Worm (Caenorhabditis elegans) whole organism, mixed stage, embryonic: Measurements from ENCODE around the gene rpb-6.

Source experiments
- bed-3 ChIP-seq: fragments of 200-800 bp; sonication (Bioruptor generic); optimal IDR thresholded peaks from 3 replicates; lab custom pipeline; 2018; ENCODE audit warnings: mild to moderate bottlenecking, missing genetic modification characterization, moderate library complexity, missing compliant biosample characterization
- blmp-1 ChIP-seq: fragments of 150-350 bp; optimal IDR thresholded peaks from 2 replicates; lab custom pipeline; 2014; ENCODE audit warnings: missing biosample characterization, missing genetic modification characterization
- ceh-39 ChIP-seq: fragments of 150-350 bp; optimal IDR thresholded peaks from 2 replicates; lab custom pipeline; 2014; ENCODE audit warnings: missing biosample characterization, missing genetic modification characterization
- ceh-43 ChIP-seq: fragments of 200-800 bp; sonication (Bioruptor generic); optimal IDR thresholded peaks from 2 replicates; lab custom pipeline; 2018; ENCODE audit warnings: mild to moderate bottlenecking, missing genetic modification characterization, moderate library complexity, missing compliant biosample characterization
- ces-1 ChIP-seq: fragments of 150-350 bp; optimal IDR thresholded peaks from 2 replicates; lab custom pipeline; 2014; ENCODE audit warnings: missing biosample characterization, missing genetic modification reagents, missing genetic modification characterization
- cnd-1 ChIP-seq: fragments of 200-800 bp; sonication (Bioruptor generic); optimal IDR thresholded peaks from 2 replicates; lab custom pipeline; 2018; ENCODE audit warnings: mild to moderate bottlenecking, missing genetic modification characterization, missing compliant biosample characterization
- elt-1 ChIP-seq: sonication (generic microtip); optimal IDR thresholded peaks from 2 replicates; lab custom pipeline; 2017; ENCODE audit warnings: missing genetic modification characterization, mild to moderate bottlenecking, missing compliant biosample characterization, antibody characterized with exemption, moderate library complexity, borderline replicate concordance; ENCODE audit not compliant: insufficient read depth
- flh-1 ChIP-seq: fragments of 200-800 bp; sonication (Bioruptor generic); optimal IDR thresholded peaks from 2 replicates; lab custom pipeline; 2018; ENCODE audit warnings: mild to moderate bottlenecking, missing genetic modification characterization, moderate library complexity, missing compliant biosample characterization
- ham-2 ChIP-seq: fragments of 200-800 bp; sonication (Bioruptor generic); optimal IDR thresholded peaks from 2 replicates; lab custom pipeline; 2018; ENCODE audit warnings: mild to moderate bottlenecking, missing genetic modification characterization, missing compliant biosample characterization
- hlh-1 ChIP-seq: fragments of 150-350 bp; optimal IDR thresholded peaks from 2 replicates; lab custom pipeline; 2014; ENCODE audit warnings: missing biosample characterization, missing genetic modification reagents, missing genetic modification characterization
- lin-13 ChIP-seq: fragments of 150-350 bp; optimal IDR thresholded peaks from 2 replicates; lab custom pipeline; 2014; ENCODE audit warnings: missing biosample characterization, missing genetic modification characterization
- lin-32 ChIP-seq: fragments of 200-800 bp; sonication (Bioruptor generic); optimal IDR thresholded peaks from 2 replicates; lab custom pipeline; 2018; ENCODE audit warnings: mild to moderate bottlenecking, missing genetic modification characterization, missing compliant biosample characterization
- lsy-2 ChIP-seq: fragments of 150-350 bp; optimal IDR thresholded peaks from 2 replicates; lab custom pipeline; 2014; ENCODE audit warnings: missing biosample characterization, missing genetic modification characterization
- mab-5 ChIP-seq: fragments of 150-350 bp; optimal IDR thresholded peaks from 2 replicates; lab custom pipeline; 2014; ENCODE audit warnings: missing biosample characterization, missing genetic modification characterization
- mep-1 ChIP-seq: fragments of 150-350 bp; optimal IDR thresholded peaks from 2 replicates; lab custom pipeline; 2017; ENCODE audit warnings: missing biosample characterization, missing genetic modification reagents, missing genetic modification characterization, inconsistent platforms
- mls-2 ChIP-seq: sonication (generic microtip); optimal IDR thresholded peaks from 2 replicates; lab custom pipeline; 2016; ENCODE audit warnings: mild to moderate bottlenecking, missing genetic modification characterization, moderate library complexity, missing compliant biosample characterization
- nhr-12 ChIP-seq: fragments of 150-350 bp; optimal IDR thresholded peaks from 2 replicates; lab custom pipeline; 2014; ENCODE audit warnings: missing biosample characterization, missing genetic modification characterization
- nhr-2 ChIP-seq: fragments of 150-350 bp; optimal IDR thresholded peaks from 2 replicates; lab custom pipeline; 2014; ENCODE audit warnings: missing biosample characterization, missing genetic modification characterization
- nhr-237 ChIP-seq: fragments of 150-350 bp; optimal IDR thresholded peaks from 2 replicates; lab custom pipeline; 2014; ENCODE audit warnings: missing biosample characterization, missing genetic modification characterization
- nhr-76 ChIP-seq: sonication (generic microtip); optimal IDR thresholded peaks from 2 replicates; lab custom pipeline; 2017; ENCODE audit warnings: missing biosample characterization, missing genetic modification characterization
- pha-4 ChIP-seq: fragments of 150-350 bp; optimal IDR thresholded peaks from 2 replicates; lab custom pipeline; 2018; ENCODE audit warnings: missing biosample characterization, missing genetic modification reagents, missing genetic modification characterization
- sem-2 ChIP-seq: fragments of 200-800 bp; sonication (Bioruptor generic); optimal IDR thresholded peaks from 2 replicates; lab custom pipeline; 2018; ENCODE audit warnings: mild to moderate bottlenecking, missing genetic modification characterization, missing compliant biosample characterization
- snpc-4 ChIP-seq: fragments of 150-350 bp; optimal IDR thresholded peaks from 2 replicates; lab custom pipeline; 2014; ENCODE audit warnings: missing biosample characterization, missing genetic modification characterization
- sptf-1 ChIP-seq: sonication (generic microtip); optimal IDR thresholded peaks from 2 replicates; lab custom pipeline; 2017; ENCODE audit warnings: mild to moderate bottlenecking, missing genetic modification characterization, moderate library complexity, missing compliant biosample characterization
- tbx-8 ChIP-seq: fragments of 200-800 bp; sonication (Bioruptor generic); optimal IDR thresholded peaks from 2 replicates; lab custom pipeline; 2018; ENCODE audit warnings: mild to moderate bottlenecking, missing genetic modification characterization, moderate library complexity, missing compliant biosample characterization
- unc-120 ChIP-seq: sonication (generic microtip); optimal IDR thresholded peaks from 2 replicates; lab custom pipeline; 2017; ENCODE audit warnings: missing genetic modification characterization, missing compliant biosample characterization; ENCODE audit not compliant: poor library complexity, severe bottlenecking
- unc-62 ChIP-seq: fragments of 150-350 bp; optimal IDR thresholded peaks from 2 replicates; lab custom pipeline; 2014; ENCODE audit warnings: missing biosample characterization, missing genetic modification reagents, missing genetic modification characterization
- zip-8 ChIP-seq: fragments of 150-350 bp; optimal IDR thresholded peaks from 2 replicates; lab custom pipeline; 2014; ENCODE audit warnings: missing biosample characterization, missing genetic modification characterization
- ztf-11 ChIP-seq: fragments of 150-350 bp; optimal IDR thresholded peaks from 2 replicates; lab custom pipeline; 2014; ENCODE audit warnings: missing biosample characterization, missing genetic modification characterization

Gene rpb-6

DNA sequence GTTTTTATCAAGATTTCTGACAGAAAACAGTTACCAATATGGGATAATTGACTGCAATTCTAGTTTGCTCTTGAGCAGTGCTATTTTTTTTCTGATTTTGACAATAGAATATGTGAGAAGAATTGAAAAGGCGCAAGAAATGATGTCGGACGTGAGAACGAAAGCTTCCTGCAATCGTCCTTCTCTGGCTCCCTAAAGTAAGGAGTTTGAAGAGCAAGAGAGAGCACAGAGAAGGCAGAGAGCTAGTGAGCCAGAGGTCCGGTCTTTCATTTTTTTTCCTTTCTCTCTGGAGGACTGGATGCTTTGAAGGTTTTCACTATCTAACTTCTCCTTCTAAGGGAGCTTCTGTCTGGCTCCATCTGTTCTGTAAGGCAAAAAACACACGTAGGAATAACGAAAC is 29.0 kb upstream of the rpb-6 start:
- peak; percentile 13 for TF ChIP-seq ces-1 (GFP tag; lab: Kevin White, UChicago)
- no peak for TF ChIP-seq nhr-76 (tag; lab: Kevin White, UChicago)
- no peak for TF ChIP-seq ceh-39 (tag; lab: Kevin White, UChicago)

DNA sequence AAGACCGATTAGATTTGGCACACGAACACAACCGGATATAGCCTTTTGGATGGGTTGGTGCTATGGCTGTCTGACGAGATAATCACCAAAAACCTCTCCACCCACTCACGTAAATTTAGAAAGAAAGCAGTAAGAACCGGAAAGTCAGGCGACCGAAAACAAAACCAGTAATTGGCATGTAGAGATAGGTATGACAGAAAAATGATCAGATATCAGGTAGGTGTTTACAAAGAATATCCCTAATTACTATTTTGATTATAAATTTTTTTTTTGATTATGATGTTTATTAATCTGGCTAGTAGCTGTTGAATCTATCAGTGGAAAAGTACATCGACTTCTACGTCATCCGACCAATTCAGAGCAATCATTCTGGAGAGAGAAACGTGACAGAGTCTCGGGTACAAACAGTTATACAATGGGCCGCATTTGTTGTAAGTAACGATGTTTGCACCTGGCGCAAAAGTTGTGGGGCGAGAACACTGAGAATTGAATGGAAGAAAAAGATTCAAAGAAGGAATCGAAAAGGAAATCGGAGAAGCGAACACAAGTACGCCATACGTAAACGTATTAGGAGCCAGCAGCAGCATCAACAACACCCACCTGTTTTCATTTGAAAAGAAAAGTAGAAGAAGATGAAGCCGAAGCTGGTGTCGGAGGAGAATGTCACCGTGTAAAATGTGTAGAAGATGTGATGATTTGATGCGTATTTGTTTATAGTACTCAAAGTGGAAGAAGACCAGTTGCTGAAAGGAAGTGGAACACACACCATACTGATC is 28.1 kb upstream of the rpb-6 start:
- TF ChIP-seq blmp-1 (tag; lab: Kevin White, UChicago) (no peak), tbx-8 (GFP tag; lab: Kevin White, UChicago) (no peak)

DNA sequence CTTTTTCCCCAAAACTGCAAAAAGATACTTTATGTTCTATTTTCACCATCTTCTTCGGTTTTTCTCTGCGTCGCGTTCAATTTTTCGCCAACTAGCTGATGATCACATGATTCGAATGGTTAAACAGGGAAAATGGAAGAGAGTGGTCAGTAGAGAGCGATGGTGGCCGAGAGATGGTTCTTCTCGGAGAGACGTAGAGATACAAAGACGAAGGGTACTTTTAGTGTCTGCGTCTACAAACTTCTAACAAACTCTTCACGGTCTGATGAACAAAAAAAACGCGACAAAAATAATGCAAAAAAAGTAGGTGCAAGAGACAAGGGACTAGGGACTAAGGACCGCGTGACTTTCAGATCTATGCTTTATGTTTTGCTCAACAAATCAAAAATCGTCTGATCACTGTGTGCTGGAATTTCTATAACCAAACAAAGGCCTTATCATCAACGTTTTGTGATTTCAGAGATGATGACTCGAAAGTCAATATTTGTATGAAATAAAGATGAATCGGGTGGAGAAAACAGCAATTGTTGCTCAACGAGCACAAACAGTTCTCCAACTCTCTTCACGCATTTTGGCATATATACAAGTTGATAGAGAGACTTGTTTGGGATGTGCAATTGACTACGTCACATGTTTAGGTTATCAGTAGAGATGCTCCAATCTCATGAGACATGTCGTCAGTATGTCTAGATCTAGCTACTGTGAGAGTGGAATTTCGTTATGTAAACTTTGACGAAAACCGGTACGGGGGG is 27.0 kb upstream of the rpb-6 start:
- TF ChIP-seq blmp-1 (tag; lab: Kevin White, UChicago) (peak; percentile 34), elt-1 (peak; percentile 44), ceh-43 (GFP tag; lab: Kevin White, UChicago) (no peak), ces-1 (GFP tag; lab: Kevin White, UChicago) (peak; percentile 75), mep-1 (tag; lab: Kevin White, UChicago) (peak; percentile 59), unc-62 (GFP tag; lab: Kevin White, UChicago) (peak; percentile 32), unc-120 (tag; lab: Kevin White, UChicago) (peak; percentile 71), lin-32 (GFP tag; lab: Kevin White, UChicago) (no peak), nhr-237 (tag; lab: Kevin White, UChicago) (peak; percentile 73), bed-3 (GFP tag; lab: Kevin White, UChicago) (no peak), pha-4 (peak; percentile 23), snpc-4 (tag; lab: Kevin White, UChicago) (no peak), tbx-8 (GFP tag; lab: Kevin White, UChicago) (no peak), ham-2 (GFP tag; lab: Kevin White, UChicago) (peak; percentile 41), ztf-11 (no peak), hlh-1 (tag; lab: Kevin White, UChicago) (peak; percentile 49), flh-1 (no peak), mls-2 (tag; lab: Kevin White, UChicago) (peak; percentile 9), lsy-2 (tag; lab: Kevin White, UChicago) (peak; percentile 21), zip-8 (tag; lab: Kevin White, UChicago) (no peak), nhr-2 (tag; lab: Kevin White, UChicago) (peak; percentile 34)

DNA sequence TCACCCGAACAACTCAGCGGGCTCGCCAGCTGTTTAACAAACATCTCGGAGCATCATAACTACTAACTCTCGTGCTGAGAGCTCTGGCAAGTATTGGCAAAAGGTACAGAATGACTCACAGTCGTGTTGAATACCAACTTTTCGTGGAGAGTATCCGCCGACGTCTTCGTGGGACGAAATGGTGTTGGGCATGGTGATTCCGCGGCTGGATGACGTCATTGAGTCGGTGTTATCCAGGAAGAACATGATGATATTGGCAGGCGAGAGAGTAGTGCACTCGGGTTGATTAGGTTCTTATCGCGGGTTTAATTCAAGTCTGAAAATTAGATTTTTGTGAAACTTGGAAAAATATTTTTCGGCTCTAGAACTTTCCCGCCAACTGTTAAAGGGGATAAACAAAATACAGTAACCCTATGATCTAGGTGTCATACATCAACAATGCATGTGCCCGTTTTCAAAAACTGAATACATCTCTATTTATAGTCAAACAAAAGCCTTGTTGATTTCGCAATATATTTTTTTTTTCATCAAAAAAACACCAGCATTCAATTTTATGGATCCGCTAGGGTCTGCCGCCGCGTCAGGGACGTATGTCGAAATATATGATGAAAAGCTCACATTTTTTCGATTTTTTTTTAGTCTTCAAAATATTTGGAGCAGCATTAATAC is 25.7 kb upstream of the rpb-6 start:
- TF ChIP-seq lsy-2 (tag; lab: Kevin White, UChicago): no peak
- TF ChIP-seq sptf-1 (tag; lab: Kevin White, UChicago): no peak
- no peak for TF ChIP-seq bed-3 (GFP tag; lab: Kevin White, UChicago)
- TF ChIP-seq hlh-1 (tag; lab: Kevin White, UChicago): peak; percentile 15
- no peak for TF ChIP-seq flh-1
- no peak for TF ChIP-seq unc-120 (tag; lab: Kevin White, UChicago)
- TF ChIP-seq zip-8 (tag; lab: Kevin White, UChicago): peak; percentile 9

DNA sequence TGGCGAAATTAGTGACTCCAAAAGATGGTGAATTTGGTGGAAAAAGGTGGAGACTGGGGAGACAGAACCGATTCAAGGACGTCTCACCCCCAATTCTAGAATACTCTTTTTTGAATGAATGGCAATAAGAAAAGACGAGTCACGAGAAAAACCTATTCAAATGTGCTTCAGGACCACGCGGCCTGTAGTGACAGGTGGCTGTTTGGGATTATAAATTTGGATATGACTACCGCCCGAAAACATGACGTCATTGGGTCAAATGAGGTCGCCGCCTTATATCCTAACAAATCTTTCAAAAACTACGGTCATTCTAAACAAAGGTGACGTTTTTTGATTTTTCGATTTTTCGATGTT is 25.2 kb upstream of the rpb-6 start:
- TF ChIP-seq snpc-4 (tag; lab: Kevin White, UChicago) (no peak), sptf-1 (tag; lab: Kevin White, UChicago) (no peak), lin-13 (tag; lab: Kevin White, UChicago) (no peak), nhr-12 (tag; lab: Kevin White, UChicago) (no peak), nhr-76 (tag; lab: Kevin White, UChicago) (no peak), nhr-2 (tag; lab: Kevin White, UChicago) (peak; percentile 71), mab-5 (no peak), lin-32 (GFP tag; lab: Kevin White, UChicago) (peak; percentile 82), cnd-1 (tag; lab: Kevin White, UChicago) (peak; percentile 40), unc-62 (GFP tag; lab: Kevin White, UChicago) (peak; percentile 5), zip-8 (tag; lab: Kevin White, UChicago) (peak; percentile 50), tbx-8 (GFP tag; lab: Kevin White, UChicago) (no peak), sem-2 (GFP tag; lab: Kevin White, UChicago) (no peak), nhr-237 (tag; lab: Kevin White, UChicago) (no peak)
